Fruit fly (Drosophila melanogaster) Kc167 (cell line): ENCODE results near the gene CG44836.

Experiments used
- Myc ChIP-seq: fragments of >200 bp; optimal IDR thresholded peaks from 2 replicates; lab custom pipeline; 2017; ENCODE audit warnings: missing external identifiers
- psq ChIP-seq: fragments of >200 bp; optimal IDR thresholded peaks from 2 replicates; lab custom pipeline; 2017; ENCODE audit warnings: missing external identifiers

- no peak for TF ChIP-seq psq (lab: Kevin White, UChicago)
- no peak for TF ChIP-seq Myc (lab: Kevin White, UChicago)
These were observed 48.2 kb downstream of the CG44836 start, which contains the start of the genes Golgin104 and Tcs3 for dm6 chr3L:16351770-16352429.
